Fruit fly (Drosophila melanogaster) whole organism, prepupa: Measurements from ENCODE around the gene CG1824.

Experiments used
- Blimp-1 ChIP-seq: fragments of 200-800 bp; sonication (Bioruptor generic); optimal IDR thresholded peaks from 3 replicates; lab custom pipeline; 2017; ENCODE audit warnings: missing biosample characterization, missing genetic modification characterization, mild to moderate bottlenecking, moderate library complexity, missing genetic modification reagents
- CG10669 ChIP-seq: fragments of 200-800 bp; sonication (Bioruptor generic); optimal IDR thresholded peaks from 3 replicates; lab custom pipeline; 2018; ENCODE audit warnings: missing biosample characterization, mild to moderate bottlenecking, missing genetic modification characterization, moderate library complexity
- CG11762 ChIP-seq: fragments of 200-800 bp; sonication (Bioruptor generic); optimal IDR thresholded peaks from 3 replicates; lab custom pipeline; 2016; ENCODE audit warnings: missing biosample characterization, missing genetic modification characterization; ENCODE audit not compliant: insufficient read depth
- CG16779 ChIP-seq: fragments of 200-800 bp; sonication (Bioruptor generic); optimal IDR thresholded peaks from 3 replicates; lab custom pipeline; 2017; ENCODE audit warnings: missing biosample characterization, mild to moderate bottlenecking, missing genetic modification characterization
- CG6163 ChIP-seq: fragments of 200-800 bp; sonication (Bioruptor generic); IDR thresholded peaks from 3 replicates; pipeline ENCODE4 v1.3.6; 2022; ENCODE audit warnings: missing biosample characterization, missing genetic modification characterization
- Sox102F ChIP-seq: fragments of 200-800 bp; sonication (Bioruptor generic); optimal IDR thresholded peaks from 2 replicates; lab custom pipeline; 2016; ENCODE audit warnings: missing biosample characterization, mild to moderate bottlenecking, missing genetic modification characterization
- pdm3 ChIP-seq: fragments of 200-800 bp; sonication (Bioruptor generic); optimal IDR thresholded peaks from 3 replicates; lab custom pipeline; 2016; ENCODE audit warnings: missing biosample characterization, missing genetic modification characterization
- spab ChIP-seq: fragments of 200-800 bp; sonication (Bioruptor generic); optimal IDR thresholded peaks from 2 replicates; lab custom pipeline; 2017; ENCODE audit warnings: missing biosample characterization, mild to moderate bottlenecking, missing genetic modification characterization, missing genetic modification reagents

- TF ChIP-seq pdm3 (GFP tag; lab: Kevin White, UChicago) = no peak
- no peak for TF ChIP-seq Blimp-1 (GFP tag; lab: Kevin White, UChicago)
- no peak for TF ChIP-seq Sox102F (GFP tag; lab: Kevin White, UChicago)
- TF ChIP-seq CG11762 (GFP tag; lab: Kevin White, UChicago) = no peak
- TF ChIP-seq CG16779 (tag; lab: Kevin White, UChicago) = no peak
- no peak for TF ChIP-seq CG10669 (GFP tag; lab: Kevin White, UChicago)
- no peak for TF ChIP-seq spab
- no peak for TF ChIP-seq CG6163
Observed at dm6 chrX:12581894-12582293, 13.5 kb downstream of the CG1824 start.
